Worm (Caenorhabditis elegans) whole organism, young adult: ENCODE results near the gene cul-4.

Source experiments
- B0035.1 ChIP-seq: sonication (generic microtip); optimal IDR thresholded peaks from 2 replicates; lab custom pipeline; 2016; ENCODE audit warnings: missing genetic modification characterization, mild to moderate bottlenecking, missing compliant biosample characterization, missing genotype, missing genetic modification reagents
- C06A6.2 ChIP-seq: fragments of 200-800 bp; sonication (Bioruptor generic); conservative IDR thresholded peaks from 2 replicates; pipeline ENCODE4 v1.3.6; 2022; ENCODE audit warnings: missing genetic modification characterization, missing compliant biosample characterization
- D2030.7 ChIP-seq: fragments of 200-800 bp; sonication (Bioruptor generic); IDR thresholded peaks from 2 replicates; pipeline ENCODE4 v1.3.6; 2022; ENCODE audit warnings: missing genetic modification reagents, missing genetic modification characterization, missing compliant biosample characterization
- F37B4.10 ChIP-seq: fragments of 200-800 bp; sonication (Bioruptor generic); IDR thresholded peaks from 2 replicates; pipeline ENCODE4 v1.3.6; 2022; ENCODE audit warnings: missing genetic modification characterization, missing compliant biosample characterization
- Y53F4B.3 ChIP-seq: fragments of 200-800 bp; sonication (Bioruptor generic); IDR thresholded peaks from 2 replicates; pipeline ENCODE4 v1.3.6; 2022; ENCODE audit warnings: missing genetic modification reagents, missing genetic modification characterization, missing compliant biosample characterization
- ZK185.1 ChIP-seq: sonication (generic microtip); optimal IDR thresholded peaks from 2 replicates; lab custom pipeline; 2016; ENCODE audit warnings: mild to moderate bottlenecking, missing genetic modification characterization, missing compliant biosample characterization; ENCODE audit not compliant: poor library complexity, severe bottlenecking
- attf-3 ChIP-seq: fragments of 200-800 bp; sonication (Bioruptor generic); conservative IDR thresholded peaks from 2 replicates; pipeline ENCODE4 v1.3.6; 2022; ENCODE audit warnings: missing genetic modification reagents, missing genetic modification characterization, missing compliant biosample characterization
- attf-5 ChIP-seq: fragments of 200-800 bp; sonication (Bioruptor generic); optimal IDR thresholded peaks from 2 replicates; lab custom pipeline; 2018; ENCODE audit warnings: mild to moderate bottlenecking, missing genetic modification characterization, missing compliant biosample characterization
- bed-2 ChIP-seq: fragments of 200-800 bp; sonication (Bioruptor generic); IDR thresholded peaks from 2 replicates; pipeline ENCODE4 v1.3.6; 2022; ENCODE audit warnings: missing genetic modification reagents, missing genetic modification characterization, missing compliant biosample characterization
- ccch-3 ChIP-seq: fragments of 200-800 bp; sonication (Bioruptor generic); optimal IDR thresholded peaks from 2 replicates; lab custom pipeline; 2018; ENCODE audit warnings: mild to moderate bottlenecking, missing genetic modification characterization, missing compliant biosample characterization
- cebp-1 ChIP-seq, 2 experiments: fragments of 200-800 bp in 1 of 2; sonication (Bioruptor generic) in 1 of 2; sonication (generic microtip) in 1 of 2; IDR thresholded peaks in 1 of 2; optimal IDR thresholded peaks in 1 of 2; 2 replicates each; pipeline versions ENCODE4 v1.3.6 to Lab custom; 2017 to 2022; ENCODE audit warnings: missing compliant biosample characterization in 2 of 2, missing genetic modification characterization in 2 of 2, mild to moderate bottlenecking in 1 of 2, missing genetic modification reagents in 1 of 2, moderate library complexity in 1 of 2
- cebp-2 ChIP-seq: fragments of 200-800 bp; sonication (Bioruptor generic); IDR thresholded peaks from 2 replicates; pipeline ENCODE4 v1.3.6; 2022; ENCODE audit warnings: missing genetic modification characterization, missing compliant biosample characterization
- ceh-27 ChIP-seq: fragments of 200-800 bp; sonication (Bioruptor generic); optimal IDR thresholded peaks from 2 replicates; lab custom pipeline; 2018; ENCODE audit warnings: mild to moderate bottlenecking, missing genetic modification characterization, moderate library complexity, missing compliant biosample characterization
- ceh-91 ChIP-seq: fragments of 200-800 bp; sonication (Bioruptor generic); IDR thresholded peaks from 2 replicates; pipeline ENCODE4 v1.3.6; 2022; ENCODE audit warnings: missing genetic modification reagents, missing genetic modification characterization, missing compliant biosample characterization
- dox-1 ChIP-seq: fragments of 200-800 bp; sonication (Bioruptor generic); IDR thresholded peaks from 2 replicates; pipeline ENCODE4 v1.3.6; 2022; ENCODE audit warnings: missing genetic modification reagents, missing genetic modification characterization, missing compliant biosample characterization
- dpff-1 ChIP-seq: sonication (generic microtip); optimal IDR thresholded peaks from 2 replicates; lab custom pipeline; 2017; ENCODE audit warnings: mild to moderate bottlenecking, missing genetic modification characterization, missing compliant biosample characterization
- efl-1 ChIP-seq: fragments of 150-350 bp; optimal IDR thresholded peaks from 2 replicates; lab custom pipeline; 2014; ENCODE audit warnings: missing biosample characterization, missing genetic modification reagents, missing genetic modification characterization
- egrh-3 ChIP-seq: fragments of 200-800 bp; sonication (Bioruptor generic); IDR thresholded peaks from 2 replicates; pipeline ENCODE4 v1.3.6; 2022; ENCODE audit warnings: missing genetic modification reagents, missing genetic modification characterization, missing compliant biosample characterization
- ekl-4 ChIP-seq: fragments of 200-800 bp; sonication (Bioruptor generic); IDR thresholded peaks from 2 replicates; pipeline ENCODE4 v1.3.6; 2022; ENCODE audit warnings: missing genetic modification reagents, missing genetic modification characterization, missing compliant biosample characterization
- ets-4 ChIP-seq: fragments of 200-800 bp; sonication (Bioruptor generic); optimal IDR thresholded peaks from 2 replicates; lab custom pipeline; 2018; ENCODE audit warnings: mild to moderate bottlenecking, missing genetic modification characterization, missing compliant biosample characterization
- fkh-3 ChIP-seq: sonication (generic microtip); optimal IDR thresholded peaks from 2 replicates; lab custom pipeline; 2016; ENCODE audit warnings: mild to moderate bottlenecking, missing genetic modification characterization, missing compliant biosample characterization
- hmg-1.2 ChIP-seq: fragments of 200-800 bp; sonication (Bioruptor generic); IDR thresholded peaks from 2 replicates; pipeline ENCODE4 v1.3.6; 2022; ENCODE audit warnings: missing genetic modification reagents, missing genetic modification characterization, missing compliant biosample characterization
- lag-1 ChIP-seq: fragments of 200-800 bp; sonication (Bioruptor generic); IDR thresholded peaks from 2 replicates; pipeline ENCODE4 v1.3.6; 2022; ENCODE audit warnings: missing genetic modification reagents, missing genetic modification characterization, missing compliant biosample characterization
- let-526 ChIP-seq: fragments of 200-800 bp; sonication (Bioruptor generic); IDR thresholded peaks from 2 replicates; pipeline ENCODE4 v1.3.6; 2022; ENCODE audit warnings: missing genetic modification reagents, missing genetic modification characterization, missing compliant biosample characterization
- lin-54 ChIP-seq: fragments of 200-800 bp; sonication (Bioruptor generic); optimal IDR thresholded peaks from 2 replicates; lab custom pipeline; 2018; ENCODE audit warnings: mild to moderate bottlenecking, missing genetic modification characterization, missing compliant biosample characterization
- lir-1 ChIP-seq: fragments of 200-800 bp; sonication (Bioruptor generic); conservative IDR thresholded peaks from 2 replicates; pipeline ENCODE4 v1.3.6; 2022; ENCODE audit warnings: missing genetic modification reagents, missing genetic modification characterization, missing compliant biosample characterization
- madf-3 ChIP-seq: fragments of 200-800 bp; sonication (Bioruptor generic); IDR thresholded peaks from 2 replicates; pipeline ENCODE4 v1.3.6; 2022; ENCODE audit warnings: missing genetic modification reagents, missing genetic modification characterization, missing compliant biosample characterization
- madf-6 ChIP-seq: fragments of 200-800 bp; sonication (Bioruptor generic); IDR thresholded peaks from 2 replicates; pipeline ENCODE4 v1.3.6; 2022; ENCODE audit warnings: missing genetic modification reagents, missing genetic modification characterization, missing compliant biosample characterization
- nfya-2 ChIP-seq: fragments of 200-800 bp; sonication (Bioruptor generic); IDR thresholded peaks from 2 replicates; pipeline ENCODE4 v1.3.6; 2022; ENCODE audit warnings: missing genetic modification reagents, missing genetic modification characterization, missing compliant biosample characterization
- nfyb-1 ChIP-seq: fragments of 200-800 bp; sonication (Bioruptor generic); IDR thresholded peaks from 2 replicates; pipeline ENCODE4 v1.3.6; 2022; ENCODE audit warnings: missing genetic modification reagents, missing genetic modification characterization, missing compliant biosample characterization
- nhr-27 ChIP-seq: fragments of 200-800 bp; sonication (Bioruptor generic); optimal IDR thresholded peaks from 2 replicates; lab custom pipeline; 2018; ENCODE audit warnings: mild to moderate bottlenecking, missing genetic modification characterization, moderate library complexity, missing compliant biosample characterization
- nhr-80 ChIP-seq: sonication (generic microtip); optimal IDR thresholded peaks from 2 replicates; lab custom pipeline; 2016; ENCODE audit warnings: missing genetic modification characterization, missing compliant biosample characterization
- pbrm-1 ChIP-seq: fragments of 200-800 bp; sonication (Bioruptor generic); IDR thresholded peaks from 2 replicates; pipeline ENCODE4 v1.3.6; 2022; ENCODE audit warnings: missing genetic modification reagents, missing genetic modification characterization, missing compliant biosample characterization
- rec-8 ChIP-seq, 2 experiments: sonication (generic microtip); optimal IDR thresholded peaks; 2 replicates each; lab custom pipeline; 2016; ENCODE audit warnings: mild to moderate bottlenecking in 2 of 2, missing genetic modification characterization in 2 of 2, missing genetic modification reagents in 2 of 2, missing genotype in 2 of 2, missing biosample characterization in 1 of 2, missing compliant biosample characterization in 1 of 2, moderate library complexity in 1 of 2
- rpc-1 ChIP-seq, 2 experiments: fragments of 150-350 bp in 1 of 2; sonication (generic microtip) in 1 of 2; optimal IDR thresholded peaks; 2 replicates each; lab custom pipeline; 2014 to 2018; ENCODE audit warnings: missing biosample characterization in 1 of 2, missing genetic modification characterization in 1 of 2, missing genetic modification reagents in 1 of 2, missing genotype in 1 of 2
- sea-2 ChIP-seq: fragments of 200-800 bp; sonication (Bioruptor generic); IDR thresholded peaks from 2 replicates; pipeline ENCODE4 v1.3.6; 2022; ENCODE audit warnings: missing genetic modification characterization, missing compliant biosample characterization
- snpc-1.3 ChIP-seq: sonication (generic microtip); optimal IDR thresholded peaks from 2 replicates; lab custom pipeline; 2017; ENCODE audit warnings: missing genetic modification characterization, mild to moderate bottlenecking, missing compliant biosample characterization, antibody characterized with exemption, moderate library complexity, missing genotype, missing genetic modification reagents; ENCODE audit not compliant: insufficient read depth
- snpc-3.4 ChIP-seq: sonication (generic microtip); optimal IDR thresholded peaks from 2 replicates; lab custom pipeline; 2017; ENCODE audit warnings: missing genetic modification characterization, mild to moderate bottlenecking, missing compliant biosample characterization, antibody characterized with exemption, moderate library complexity, missing genotype, missing genetic modification reagents
- zim-3 ChIP-seq: sonication (generic microtip); optimal IDR thresholded peaks from 2 replicates; lab custom pipeline; 2017; ENCODE audit warnings: mild to moderate bottlenecking, missing genetic modification characterization, moderate library complexity, missing compliant biosample characterization
- ztf-25 ChIP-seq: fragments of 200-800 bp; sonication (Bioruptor generic); IDR thresholded peaks from 2 replicates; pipeline ENCODE4 v1.3.6; 2022; ENCODE audit warnings: missing genetic modification reagents, missing genetic modification characterization, missing compliant biosample characterization
- ztf-26 ChIP-seq: sonication (generic microtip); optimal IDR thresholded peaks from 2 replicates; lab custom pipeline; 2017; ENCODE audit warnings: missing genetic modification characterization, missing compliant biosample characterization
- ztf-6 ChIP-seq: fragments of 200-800 bp; sonication (Bioruptor generic); IDR thresholded peaks from 2 replicates; pipeline ENCODE4 v1.3.6; 2022; ENCODE audit warnings: missing genetic modification reagents, missing genetic modification characterization, missing compliant biosample characterization

cul-4 gene

DNA sequence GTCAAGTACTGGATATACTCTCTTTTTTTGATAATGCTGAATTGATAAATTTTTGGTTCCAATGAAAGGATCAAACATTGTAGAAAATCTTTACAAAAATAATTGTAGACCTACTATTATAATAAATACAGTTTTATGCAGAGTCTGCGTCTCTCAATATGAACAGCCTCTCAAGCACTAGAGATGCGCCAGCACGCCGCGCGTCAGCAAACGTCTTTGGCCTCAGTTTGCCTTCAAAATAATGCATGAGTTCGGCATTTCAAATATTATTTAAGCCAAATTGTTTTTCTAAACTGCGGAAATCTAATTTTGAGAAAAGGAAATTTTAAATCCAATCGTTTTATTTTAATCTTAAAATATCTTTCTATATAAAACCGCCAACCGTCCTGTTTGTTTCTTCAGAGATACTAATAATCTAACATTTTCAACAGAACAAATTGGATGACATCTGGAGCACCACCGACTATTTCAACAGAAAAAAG is at the start of gene cul-4 (continued):
- peak; percentile 90 for TF ChIP-seq dox-1 (GFP tag; lab: Robert Waterston, UW)

ce11 chrII:7253073-7253472 is 48.8 kb upstream of the cul-4 start, which contains the start of gene lsm-4:
TSS of gene lsm-4 (minus strand) at chrII:7253163.
- peak; percentile 86 for TF ChIP-seq attf-3 (GFP tag; lab: Robert Waterston, UW)
- TF ChIP-seq lin-54 (GFP tag; lab: Kevin White, UChicago) = no peak
- no peak for TF ChIP-seq ets-4 (GFP tag; lab: Kevin White, UChicago)

- TF ChIP-seq ZK185.1 (tag; lab: Kevin White, UChicago) (no peak), lin-54 (GFP tag; lab: Kevin White, UChicago) (no peak), cebp-2 (GFP tag; lab: Robert Waterston, UW) (no peak), nfyb-1 (GFP tag; lab: Robert Waterston, UW) (0 out of 2 replicates have a peak, but pooled peaks have one; percentile 15), ztf-25 (no peak), dpff-1 (tag; lab: Kevin White, UChicago) (no peak), egrh-3 (GFP tag; lab: Robert Waterston, UW) (no peak), lir-1 (GFP tag; lab: Robert Waterston, UW) (no peak), madf-6 (GFP tag; lab: Robert Waterston, UW) (no peak), nhr-27 (tag; lab: Kevin White, UChicago) (no peak), ztf-6 (GFP tag; lab: Robert Waterston, UW) (no peak), snpc-1.3 (tag; lab: Kevin White, UChicago) (no peak), B0035.1 (no peak), dox-1 (GFP tag; lab: Robert Waterston, UW) (no peak; the same call in 1 of the 2 replicates), snpc-3.4 (tag; lab: Kevin White, UChicago) (no peak), lag-1 (GFP tag; lab: Robert Waterston, UW) (no peak), C06A6.2 (GFP tag; lab: Robert Waterston, UW) (no peak), attf-3 (GFP tag; lab: Robert Waterston, UW) (0 out of 2 replicates have a peak, but pooled peaks have one; percentile 23), efl-1 (no peak), rpc-1 (optimal IDR thresholded peaks at IDR 0.05; lab: Kevin White, UChicago) (no peak), rpc-1 (tag; optimal IDR thresholded peaks at IDR 0.05; lab: Kevin White, UChicago) (no peak), ztf-26 (no peak), fkh-3 (no peak), ceh-27 (GFP tag; lab: Kevin White, UChicago) (no peak), Y53F4B.3 (GFP tag; lab: Robert Waterston, UW) (no peak), bed-2 (GFP tag; lab: Robert Waterston, UW) (no peak), attf-5 (GFP tag; lab: Kevin White, UChicago) (peak; percentile 15), nhr-80 (tag; lab: Kevin White, UChicago) (peak; percentile 82), ets-4 (GFP tag; lab: Kevin White, UChicago) (no peak), ceh-91 (GFP tag; lab: Robert Waterston, UW) (no peak), zim-3 (no peak), madf-3 (no peak), pbrm-1 (GFP tag; lab: Robert Waterston, UW) (peak; percentile 29; the same call in 1 of the 2 replicates), ccch-3 (no peak), hmg-1.2 (GFP tag; lab: Robert Waterston, UW) (0 out of 2 replicates have a peak, but pooled peaks have one; percentile 16), D2030.7 (GFP tag; lab: Robert Waterston, UW) (no peak), cebp-1 (GFP tag; IDR thresholded peaks at IDR 0.05; lab: Robert Waterston, UW) (no peak), cebp-1 (tag; optimal IDR thresholded peaks at IDR 0.05; lab: Kevin White, UChicago) (no peak), nfya-2 (GFP tag; lab: Robert Waterston, UW) (no peak), let-526 (GFP tag; lab: Robert Waterston, UW) (no peak), F37B4.10 (GFP tag; lab: Robert Waterston, UW) (no peak), rec-8 (tag; optimal IDR thresholded peaks at IDR 0.05; lab: Kevin White, UChicago) (no peak), ekl-4 (GFP tag; lab: Robert Waterston, UW) (0 out of 2 replicates have a peak, but pooled peaks have one; percentile 36), sea-2 (GFP tag; lab: Robert Waterston, UW) (no peak)
These were observed 46.2 kb upstream of the cul-4 start, which contains the start of gene F32A5.8 for ce11 chrII:7255614-7256162. TSS of gene F32A5.8 (plus strand) at chrII:7256112.
